Worm (Caenorhabditis elegans) whole organism, L4 larva: ENCODE data around the gene F22E5.2.

Experiments
- F26F4.8 ChIP-seq: fragments of 200-800 bp; sonication (Bioruptor generic); conservative IDR thresholded peaks from 2 replicates; pipeline ENCODE4 v1.3.6; 2022; ENCODE audit warnings: missing genetic modification characterization, missing compliant biosample characterization
- F44E2.7 ChIP-seq: fragments of 200-800 bp; sonication (Bioruptor generic); IDR thresholded peaks from 2 replicates; pipeline ENCODE4 v2.1.2; 2022; ENCODE audit warnings: missing genetic modification characterization, missing compliant biosample characterization
- Y48G9A.11 ChIP-seq: fragments of 200-800 bp; sonication (Bioruptor generic); IDR thresholded peaks from 2 replicates; pipeline ENCODE4 v1.3.6; 2022; ENCODE audit warnings: missing genetic modification reagents, missing genetic modification characterization, missing compliant biosample characterization
- Y5F2A.4 ChIP-seq: fragments of 200-800 bp; sonication (Bioruptor generic); optimal IDR thresholded peaks from 2 replicates; lab custom pipeline; 2018; ENCODE audit warnings: mild to moderate bottlenecking, missing genetic modification characterization, missing compliant biosample characterization
- ZK337.2 ChIP-seq: fragments of 200-800 bp; sonication (Bioruptor generic); IDR thresholded peaks from 2 replicates; pipeline ENCODE4 v1.3.6; 2022; ENCODE audit warnings: missing genetic modification reagents, missing genetic modification characterization, missing compliant biosample characterization
- ama-1 ChIP-seq: fragments of 150-350 bp; optimal IDR thresholded peaks from 2 replicates; lab custom pipeline; 2014; ENCODE audit warnings: inconsistent platforms, mixed read lengths
- arid-1 ChIP-seq: fragments of 200-800 bp; sonication (Bioruptor generic); conservative IDR thresholded peaks from 2 replicates; pipeline ENCODE4 v1.3.6; 2022; ENCODE audit warnings: missing genetic modification reagents, missing genetic modification characterization, missing compliant biosample characterization
- ceh-44 ChIP-seq: fragments of 200-800 bp; sonication (Bioruptor generic); IDR thresholded peaks from 2 replicates; pipeline ENCODE4 v1.3.6; 2022; ENCODE audit warnings: missing genetic modification reagents, missing genetic modification characterization, missing compliant biosample characterization
- gei-8 ChIP-seq: fragments of 200-800 bp; sonication (Bioruptor generic); optimal IDR thresholded peaks from 2 replicates; lab custom pipeline; 2018; ENCODE audit warnings: mild to moderate bottlenecking, missing genetic modification characterization, missing compliant biosample characterization
- jun-1 ChIP-seq: fragments of 150-350 bp; optimal IDR thresholded peaks from 2 replicates; lab custom pipeline; 2014; ENCODE audit warnings: missing biosample characterization, missing genetic modification reagents, missing genetic modification characterization
- pha-4 ChIP-seq, 2 experiments: fragments of 150-350 bp in 1 of 2; fragments of 200-800 bp in 1 of 2; sonication (Bioruptor generic) in 1 of 2; IDR thresholded peaks in 1 of 2; optimal IDR thresholded peaks in 1 of 2; 2 replicates each; pipeline versions ENCODE4 v1.3.6 to Lab custom; 2014 to 2022; ENCODE audit warnings: missing genetic modification characterization in 2 of 2, missing genetic modification reagents in 2 of 2, missing biosample characterization in 1 of 2, missing compliant biosample characterization in 1 of 2
- snpc-4 ChIP-seq: fragments of 150-350 bp; optimal IDR thresholded peaks from 2 replicates; lab custom pipeline; 2014; ENCODE audit warnings: missing biosample characterization, missing genetic modification characterization
- tra-1 ChIP-seq: fragments of 200-800 bp; sonication (Bioruptor generic); IDR thresholded peaks from 2 replicates; pipeline ENCODE4 v1.3.6; 2022; ENCODE audit warnings: missing genetic modification reagents, missing genetic modification characterization, missing compliant biosample characterization

ce11 chrII:2622480-2622879 lies 42.7 kb upstream of the F22E5.2 start, which contains the start of gene D2062.5:
- TF ChIP-seq Y48G9A.11, result no peak
- TF ChIP-seq F44E2.7, result no peak
- no peak for TF ChIP-seq jun-1 (tag; lab: Kevin White, UChicago)
- no peak for TF ChIP-seq tra-1 (GFP tag; lab: Robert Waterston, UW)
- TF ChIP-seq Y5F2A.4, result no peak
- no peak for TF ChIP-seq snpc-4 (tag; lab: Kevin White, UChicago)
- no peak for TF ChIP-seq F26F4.8 (GFP tag; lab: Robert Waterston, UW)
- TF ChIP-seq pha-4 (GFP tag; IDR thresholded peaks at IDR 0.05; lab: Robert Waterston, UW), result no peak
- no peak for TF ChIP-seq pha-4 (tag; optimal IDR thresholded peaks at IDR 0.05; lab: Kevin White, UChicago)
- no peak for TF ChIP-seq gei-8
- TF ChIP-seq ceh-44 (GFP tag; lab: Robert Waterston, UW), result no peak
- TF ChIP-seq ama-1 (lab: Kevin White, UChicago), result no peak
- TF ChIP-seq ZK337.2, result no peak
- no peak for TF ChIP-seq arid-1 (GFP tag; lab: Robert Waterston, UW)
